Worm (Caenorhabditis elegans) whole organism, L3 larva: ENCODE data around the gene nlp-20.

Experiments
- ceh-82 ChIP-seq: fragments of 150-350 bp; optimal IDR thresholded peaks from 2 replicates; lab custom pipeline; 2014; ENCODE audit warnings: missing biosample characterization, missing genetic modification characterization
- daf-12 ChIP-seq: fragments of 150-350 bp; optimal IDR thresholded peaks from 2 replicates; lab custom pipeline; 2014; ENCODE audit warnings: missing biosample characterization, missing genetic modification reagents, missing genetic modification characterization
- lin-15B ChIP-seq: fragments of 150-350 bp; optimal IDR thresholded peaks from 2 replicates; lab custom pipeline; 2014; ENCODE audit warnings: missing biosample characterization, missing genetic modification characterization
- skn-1 ChIP-seq: fragments of 150-350 bp; optimal IDR thresholded peaks from 2 replicates; lab custom pipeline; 2014; ENCODE audit warnings: missing biosample characterization, missing genetic modification characterization
- snpc-4 ChIP-seq: fragments of 150-350 bp; optimal IDR thresholded peaks from 2 replicates; lab custom pipeline; 2014; ENCODE audit warnings: missing biosample characterization, missing genetic modification characterization

DNA sequence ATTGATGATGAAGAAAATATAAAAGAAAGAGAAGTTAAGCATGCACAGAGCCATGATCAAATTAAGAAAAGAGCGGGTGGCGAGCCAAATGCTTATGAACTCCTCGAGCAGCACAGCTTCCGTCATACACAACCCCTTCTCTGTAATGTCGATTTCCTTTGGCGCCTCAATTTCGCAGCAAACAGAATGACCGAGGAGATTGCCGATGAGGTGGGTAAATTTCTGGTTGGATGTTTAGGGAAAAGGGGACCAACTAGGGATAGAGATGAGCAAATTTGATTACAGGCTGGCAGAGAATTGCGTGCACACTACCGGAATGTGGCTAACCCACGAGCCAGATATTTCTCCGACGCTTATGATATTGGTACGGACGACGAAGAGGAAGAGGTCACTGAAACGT is 37.5 kb downstream of the nlp-20 start:
- TF ChIP-seq lin-15B (tag; lab: Kevin White, UChicago) (no peak), ceh-82 (tag; lab: Kevin White, UChicago) (no peak), snpc-4 (tag; lab: Kevin White, UChicago) (no peak), daf-12 (tag; lab: Kevin White, UChicago) (no peak), skn-1 (tag; lab: Kevin White, UChicago) (no peak)
